Fruit fly (Drosophila melanogaster) whole organism, prepupa: ENCODE results near the gene CG15515.

Experiments used
- CG11294 ChIP-seq: fragments of 200-800 bp; sonication (Bioruptor generic); IDR thresholded peaks from 2 replicates; pipeline ENCODE4 v1.3.6; 2022; ENCODE audit warnings: missing biosample characterization, missing genetic modification characterization
- CG11762 ChIP-seq: fragments of 200-800 bp; sonication (Bioruptor generic); optimal IDR thresholded peaks from 3 replicates; lab custom pipeline; 2016; ENCODE audit warnings: missing biosample characterization, missing genetic modification characterization; ENCODE audit not compliant: insufficient read depth
- CG32006 ChIP-seq: fragments of 200-800 bp; sonication (Bioruptor generic); optimal IDR thresholded peaks from 3 replicates; lab custom pipeline; 2017; ENCODE audit warnings: missing biosample characterization, mild to moderate bottlenecking, missing genetic modification characterization
- CG7368 ChIP-seq: fragments of 200-800 bp; sonication (Bioruptor generic); optimal IDR thresholded peaks from 3 replicates; lab custom pipeline; 2016; ENCODE audit warnings: missing biosample characterization, missing genetic modification characterization
- Hr39 ChIP-seq: fragments of 200-800 bp; sonication (Bioruptor generic); optimal IDR thresholded peaks from 2 replicates; lab custom pipeline; 2016; ENCODE audit warnings: missing biosample characterization, missing genetic modification characterization
- Lpt ChIP-seq: fragments of 200-800 bp; sonication (Bioruptor generic); optimal IDR thresholded peaks from 3 replicates; lab custom pipeline; 2016; ENCODE audit warnings: missing biosample characterization, missing genetic modification characterization
- Sox14 ChIP-seq: fragments of 200-800 bp; sonication (Bioruptor generic); optimal IDR thresholded peaks from 3 replicates; lab custom pipeline; 2016; ENCODE audit warnings: missing biosample characterization, missing genetic modification characterization
- dac ChIP-seq: fragments of 200-800 bp; sonication (Bioruptor generic); optimal IDR thresholded peaks from 2 replicates; lab custom pipeline; 2017; ENCODE audit warnings: missing biosample characterization, mild to moderate bottlenecking, missing genetic modification characterization
- fd85E ChIP-seq: fragments of 200-800 bp; sonication (Bioruptor generic); optimal IDR thresholded peaks from 3 replicates; lab custom pipeline; 2016; ENCODE audit warnings: missing biosample characterization, missing genetic modification characterization
- ss ChIP-seq, 2 experiments: fragments of 200-800 bp; sonication (Bioruptor generic); optimal IDR thresholded peaks; 2 replicates in 1 of 2; 3 replicates in 1 of 2; lab custom pipeline; 2017 to 2018; ENCODE audit warnings: mild to moderate bottlenecking in 2 of 2, missing biosample characterization in 2 of 2, missing genetic modification characterization in 2 of 2, moderate library complexity in 1 of 2
- vri ChIP-seq: fragments of 200-800 bp; sonication (Bioruptor generic); optimal IDR thresholded peaks from 3 replicates; lab custom pipeline; 2016; ENCODE audit warnings: missing biosample characterization, mild to moderate bottlenecking, missing genetic modification characterization

- TF ChIP-seq CG32006 (GFP tag; lab: Kevin White, UChicago): no peak
- no peak for TF ChIP-seq Lpt (GFP tag; lab: Kevin White, UChicago)
- no peak for TF ChIP-seq dac (GFP tag; lab: Kevin White, UChicago)
- no peak for TF ChIP-seq CG7368
- TF ChIP-seq Sox14 (GFP tag; lab: Kevin White, UChicago): no peak
- TF ChIP-seq fd85E (GFP tag; lab: Kevin White, UChicago): no peak
- no peak for TF ChIP-seq Hr39 (GFP tag; lab: Kevin White, UChicago)
- TF ChIP-seq CG11762 (GFP tag; lab: Kevin White, UChicago): no peak
- TF ChIP-seq ss (GFP tag; optimal IDR thresholded peaks at IDR 0.05; lab: Kevin White, UChicago): no peak
- TF ChIP-seq CG11294 (GFP tag; lab: Robert Waterston, UW): no peak
- TF ChIP-seq vri (GFP tag; lab: Kevin White, UChicago): no peak
Observed at dm6 chr3R:29926089-29926488, 20.8 kb downstream of the CG15515 start, which contains the start of gene Jon99Ci.
